Worm (Caenorhabditis elegans) whole organism, L3 larva: ENCODE data around the gene anat-1.

ENCODE experiments used
- ceh-16 ChIP-seq: sonication (generic microtip); optimal IDR thresholded peaks from 2 replicates; lab custom pipeline; 2017; ENCODE audit warnings: missing biosample characterization, missing genetic modification characterization
- egl-27 ChIP-seq: sonication (generic microtip); optimal IDR thresholded peaks from 4 replicates; lab custom pipeline; 2017; ENCODE audit warnings: missing biosample characterization, missing genetic modification reagents, missing genetic modification characterization
- egl-5 ChIP-seq: fragments of 150-350 bp; optimal IDR thresholded peaks from 2 replicates; lab custom pipeline; 2017; ENCODE audit warnings: missing biosample characterization, missing genetic modification reagents, missing genetic modification characterization, inconsistent platforms
- fos-1 ChIP-seq: fragments of 150-350 bp; optimal IDR thresholded peaks from 2 replicates; lab custom pipeline; 2014; ENCODE audit warnings: missing biosample characterization, missing genetic modification characterization
- mdl-1 ChIP-seq: fragments of 150-350 bp; optimal IDR thresholded peaks from 2 replicates; lab custom pipeline; 2014; ENCODE audit warnings: missing biosample characterization, missing genetic modification characterization
- mml-1 ChIP-seq: fragments of 150-350 bp; sonication (generic microtip); optimal IDR thresholded peaks from 3 replicates; lab custom pipeline; 2014; ENCODE audit warnings: missing biosample characterization, missing genetic modification characterization
- nhr-237 ChIP-seq: fragments of 150-350 bp; optimal IDR thresholded peaks from 2 replicates; lab custom pipeline; 2014; ENCODE audit warnings: missing biosample characterization, missing genetic modification characterization
- pha-4 ChIP-seq: fragments of 150-350 bp; optimal IDR thresholded peaks from 2 replicates; lab custom pipeline; 2014; ENCODE audit warnings: missing biosample characterization, missing genetic modification reagents, missing genetic modification characterization

DNA sequence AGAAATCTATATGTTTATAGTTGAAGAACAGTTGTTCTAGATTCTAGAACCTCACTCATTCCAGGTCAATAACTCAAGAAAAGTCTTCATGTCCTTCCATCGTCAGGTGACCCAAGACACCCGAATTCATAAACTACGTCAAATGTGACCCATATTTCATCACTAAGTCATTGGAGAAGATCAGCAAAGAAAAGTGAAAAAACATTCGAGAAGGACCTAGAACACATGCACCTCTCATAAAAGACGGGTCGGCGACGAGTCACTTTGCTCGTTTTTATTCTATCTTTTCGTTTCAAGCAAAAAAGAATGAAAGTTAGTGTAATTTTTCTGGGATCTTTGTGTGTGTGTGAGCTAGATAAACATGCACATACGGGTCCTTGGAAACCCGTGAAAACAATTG is 19.4 kb upstream of the anat-1 start:
- no peak for TF ChIP-seq fos-1 (tag; lab: Kevin White, UChicago)
- no peak for TF ChIP-seq egl-27 (tag; lab: Kevin White, UChicago)
- TF ChIP-seq mml-1: no peak
- peak; percentile 82 for TF ChIP-seq egl-5 (tag; lab: Kevin White, UChicago)
- no peak for TF ChIP-seq mdl-1 (tag; lab: Kevin White, UChicago)
- no peak for TF ChIP-seq nhr-237
- no peak for TF ChIP-seq ceh-16 (tag; lab: Kevin White, UChicago)
- no peak for TF ChIP-seq pha-4 (tag; lab: Kevin White, UChicago)
